Worm (Caenorhabditis elegans) whole organism, mixed stage, embryonic: ENCODE results near the gene Y76B12C.9.

Experiments
- M03D4.4 ChIP-seq: sonication (generic microtip); optimal IDR thresholded peaks from 2 replicates; lab custom pipeline; 2017; ENCODE audit warnings: mild to moderate bottlenecking, missing genetic modification characterization, missing compliant biosample characterization
- blmp-1 ChIP-seq: fragments of 150-350 bp; optimal IDR thresholded peaks from 2 replicates; lab custom pipeline; 2014; ENCODE audit warnings: missing biosample characterization, missing genetic modification characterization
- ceh-39 ChIP-seq: fragments of 150-350 bp; optimal IDR thresholded peaks from 2 replicates; lab custom pipeline; 2014; ENCODE audit warnings: missing biosample characterization, missing genetic modification characterization
- ceh-43 ChIP-seq: fragments of 200-800 bp; sonication (Bioruptor generic); optimal IDR thresholded peaks from 2 replicates; lab custom pipeline; 2018; ENCODE audit warnings: mild to moderate bottlenecking, missing genetic modification characterization, moderate library complexity, missing compliant biosample characterization
- ceh-83 ChIP-seq: fragments of 200-800 bp; sonication (Bioruptor generic); optimal IDR thresholded peaks from 2 replicates; lab custom pipeline; 2018; ENCODE audit warnings: mild to moderate bottlenecking, missing genetic modification characterization, missing compliant biosample characterization
- ces-1 ChIP-seq: fragments of 150-350 bp; optimal IDR thresholded peaks from 2 replicates; lab custom pipeline; 2014; ENCODE audit warnings: missing biosample characterization, missing genetic modification reagents, missing genetic modification characterization
- cnd-1 ChIP-seq: fragments of 200-800 bp; sonication (Bioruptor generic); optimal IDR thresholded peaks from 2 replicates; lab custom pipeline; 2018; ENCODE audit warnings: mild to moderate bottlenecking, missing genetic modification characterization, missing compliant biosample characterization
- drap-1 ChIP-seq: fragments of 200-800 bp; sonication (Bioruptor generic); optimal IDR thresholded peaks from 3 replicates; lab custom pipeline; 2018; ENCODE audit warnings: mild to moderate bottlenecking, missing genetic modification characterization, missing compliant biosample characterization
- elt-1 ChIP-seq: sonication (generic microtip); optimal IDR thresholded peaks from 2 replicates; lab custom pipeline; 2017; ENCODE audit warnings: missing genetic modification characterization, mild to moderate bottlenecking, missing compliant biosample characterization, antibody characterized with exemption, moderate library complexity, borderline replicate concordance; ENCODE audit not compliant: insufficient read depth
- flh-1 ChIP-seq: fragments of 200-800 bp; sonication (Bioruptor generic); optimal IDR thresholded peaks from 2 replicates; lab custom pipeline; 2018; ENCODE audit warnings: mild to moderate bottlenecking, missing genetic modification characterization, moderate library complexity, missing compliant biosample characterization
- ham-2 ChIP-seq: fragments of 200-800 bp; sonication (Bioruptor generic); optimal IDR thresholded peaks from 2 replicates; lab custom pipeline; 2018; ENCODE audit warnings: mild to moderate bottlenecking, missing genetic modification characterization, missing compliant biosample characterization
- lin-13 ChIP-seq: fragments of 150-350 bp; optimal IDR thresholded peaks from 2 replicates; lab custom pipeline; 2014; ENCODE audit warnings: missing biosample characterization, missing genetic modification characterization
- lin-32 ChIP-seq: fragments of 200-800 bp; sonication (Bioruptor generic); optimal IDR thresholded peaks from 2 replicates; lab custom pipeline; 2018; ENCODE audit warnings: mild to moderate bottlenecking, missing genetic modification characterization, missing compliant biosample characterization
- lsy-2 ChIP-seq: fragments of 150-350 bp; optimal IDR thresholded peaks from 2 replicates; lab custom pipeline; 2014; ENCODE audit warnings: missing biosample characterization, missing genetic modification characterization
- mep-1 ChIP-seq: fragments of 150-350 bp; optimal IDR thresholded peaks from 2 replicates; lab custom pipeline; 2017; ENCODE audit warnings: missing biosample characterization, missing genetic modification reagents, missing genetic modification characterization, inconsistent platforms
- mls-2 ChIP-seq: sonication (generic microtip); optimal IDR thresholded peaks from 2 replicates; lab custom pipeline; 2016; ENCODE audit warnings: mild to moderate bottlenecking, missing genetic modification characterization, moderate library complexity, missing compliant biosample characterization
- nhr-12 ChIP-seq: fragments of 150-350 bp; optimal IDR thresholded peaks from 2 replicates; lab custom pipeline; 2014; ENCODE audit warnings: missing biosample characterization, missing genetic modification characterization
- nhr-2 ChIP-seq: fragments of 150-350 bp; optimal IDR thresholded peaks from 2 replicates; lab custom pipeline; 2014; ENCODE audit warnings: missing biosample characterization, missing genetic modification characterization
- nhr-28 ChIP-seq: fragments of 150-350 bp; optimal IDR thresholded peaks from 2 replicates; lab custom pipeline; 2014; ENCODE audit warnings: missing biosample characterization, missing genetic modification characterization
- nhr-76 ChIP-seq: sonication (generic microtip); optimal IDR thresholded peaks from 2 replicates; lab custom pipeline; 2017; ENCODE audit warnings: missing biosample characterization, missing genetic modification characterization
- pha-4 ChIP-seq: fragments of 150-350 bp; optimal IDR thresholded peaks from 2 replicates; lab custom pipeline; 2018; ENCODE audit warnings: missing biosample characterization, missing genetic modification reagents, missing genetic modification characterization
- sem-2 ChIP-seq: fragments of 200-800 bp; sonication (Bioruptor generic); optimal IDR thresholded peaks from 2 replicates; lab custom pipeline; 2018; ENCODE audit warnings: mild to moderate bottlenecking, missing genetic modification characterization, missing compliant biosample characterization
- sptf-1 ChIP-seq: sonication (generic microtip); optimal IDR thresholded peaks from 2 replicates; lab custom pipeline; 2017; ENCODE audit warnings: mild to moderate bottlenecking, missing genetic modification characterization, moderate library complexity, missing compliant biosample characterization
- tbx-8 ChIP-seq: fragments of 200-800 bp; sonication (Bioruptor generic); optimal IDR thresholded peaks from 2 replicates; lab custom pipeline; 2018; ENCODE audit warnings: mild to moderate bottlenecking, missing genetic modification characterization, moderate library complexity, missing compliant biosample characterization
- unc-39 ChIP-seq: fragments of 150-350 bp; optimal IDR thresholded peaks from 2 replicates; lab custom pipeline; 2014; ENCODE audit warnings: missing biosample characterization, missing genetic modification characterization
- unc-62 ChIP-seq: fragments of 150-350 bp; optimal IDR thresholded peaks from 2 replicates; lab custom pipeline; 2014; ENCODE audit warnings: missing biosample characterization, missing genetic modification reagents, missing genetic modification characterization
- zip-8 ChIP-seq: fragments of 150-350 bp; optimal IDR thresholded peaks from 2 replicates; lab custom pipeline; 2014; ENCODE audit warnings: missing biosample characterization, missing genetic modification characterization
- ztf-11 ChIP-seq: fragments of 150-350 bp; optimal IDR thresholded peaks from 2 replicates; lab custom pipeline; 2014; ENCODE audit warnings: missing biosample characterization, missing genetic modification characterization

The Y76B12C.9 gene

DNA sequence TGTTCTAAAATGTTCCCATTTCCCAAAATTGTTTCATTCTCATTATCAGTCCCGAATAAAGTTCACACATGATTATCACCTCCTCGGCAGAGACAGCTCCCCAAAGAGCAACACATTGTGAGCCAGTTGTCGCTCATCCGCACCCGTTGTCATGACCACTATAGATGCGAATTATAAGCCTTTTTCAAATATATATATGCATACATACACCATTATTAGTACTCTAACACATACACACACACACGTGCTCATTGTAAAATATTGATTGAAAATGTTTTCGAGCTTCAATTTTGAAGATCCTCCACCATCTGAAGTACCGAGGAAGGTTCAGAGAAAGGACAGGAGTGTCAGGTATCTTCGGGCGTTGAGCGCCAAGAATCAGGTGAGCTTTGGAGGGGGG lies at the start of gene Y76B12C.9, which contains the start of gene cng-2:
TSS of gene Y76B12C.9 (minus strand) at position 101 of the 400 bp plus-strand sequence.
TSS of gene cng-2 (plus strand) at position 218 of the 400 bp plus-strand sequence.
- no peak for TF ChIP-seq ceh-83 (GFP tag; lab: Kevin White, UChicago)

DNA sequence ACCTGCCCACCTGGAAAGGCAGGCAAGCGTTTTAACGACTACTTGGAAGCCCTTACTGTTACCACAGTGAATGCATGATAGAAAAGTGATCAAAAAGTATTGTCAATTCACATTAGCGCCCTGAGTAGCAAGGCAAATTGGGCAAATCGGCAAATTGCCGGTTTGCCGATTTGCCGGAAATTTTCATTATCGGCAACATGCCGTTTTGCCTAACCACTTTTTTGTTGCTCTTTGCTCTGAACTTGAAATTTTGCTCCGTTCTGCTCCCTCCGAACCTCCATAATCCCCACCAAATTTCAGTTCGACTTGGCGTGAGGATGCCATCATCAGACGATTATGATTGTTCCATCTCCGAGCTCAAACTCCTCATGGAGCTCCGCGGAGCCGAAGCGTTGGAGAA lies 46.9 kb upstream of the Y76B12C.9 start, which contains the start of gene mca-2:
TSS of gene mca-2 (plus strand) at position 301 of the 400 bp plus-strand sequence.
- no peak for TF ChIP-seq lsy-2 (tag; lab: Kevin White, UChicago)
- no peak for TF ChIP-seq nhr-76 (tag; lab: Kevin White, UChicago)
- TF ChIP-seq unc-39 (tag; lab: Kevin White, UChicago) = no peak
- no peak for TF ChIP-seq ceh-83 (GFP tag; lab: Kevin White, UChicago)

DNA sequence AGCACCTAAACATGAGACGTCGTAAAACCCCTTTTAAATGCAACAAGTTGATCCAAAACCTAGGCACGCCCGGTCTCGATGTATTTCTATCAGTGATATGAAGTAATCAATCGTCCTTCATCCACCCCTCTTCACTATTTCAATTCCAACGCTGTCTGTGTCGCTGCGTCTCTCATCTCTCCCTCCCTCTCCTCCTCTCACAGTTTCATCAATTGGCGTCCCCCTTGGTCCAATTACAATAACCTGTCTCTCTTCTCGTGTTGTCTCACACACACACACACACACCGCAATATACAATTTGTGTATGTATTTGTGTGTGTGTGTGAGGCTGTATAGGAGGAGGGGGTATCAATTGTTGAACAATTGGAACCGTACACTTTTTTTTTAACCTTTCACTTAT lies 46.3 kb upstream of the Y76B12C.9 start:
- no peak for TF ChIP-seq unc-62 (GFP tag; lab: Kevin White, UChicago)
- no peak for TF ChIP-seq ham-2 (GFP tag; lab: Kevin White, UChicago)
- peak; percentile 24 for TF ChIP-seq drap-1 (GFP tag; lab: Kevin White, UChicago)
- TF ChIP-seq lin-13 (tag; lab: Kevin White, UChicago) = no peak
- no peak for TF ChIP-seq nhr-28

DNA sequence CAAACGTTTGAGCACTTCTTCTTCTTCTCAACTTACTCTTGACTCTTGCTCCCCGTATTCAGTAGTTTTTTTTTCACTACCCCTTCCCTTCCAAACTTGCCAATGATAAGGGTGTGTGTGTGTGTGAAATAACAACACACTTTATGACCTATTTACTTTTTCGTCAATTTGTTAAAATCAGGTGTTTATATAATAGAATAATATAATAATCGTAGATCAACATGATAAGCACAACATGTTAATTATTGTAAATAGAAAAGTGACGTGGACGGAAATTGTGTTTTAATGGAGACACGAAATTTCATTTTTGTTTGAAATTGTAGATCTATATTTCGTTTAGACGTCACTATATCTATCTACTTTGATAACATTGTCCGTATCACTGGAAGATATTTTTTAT lies 43.5 kb upstream of the Y76B12C.9 start:
- TF ChIP-seq unc-62 (GFP tag; lab: Kevin White, UChicago) (no peak), drap-1 (GFP tag; lab: Kevin White, UChicago) (no peak), sem-2 (no peak), lsy-2 (tag; lab: Kevin White, UChicago) (no peak), pha-4 (tag; lab: Kevin White, UChicago) (no peak), blmp-1 (tag; lab: Kevin White, UChicago) (no peak), elt-1 (tag; lab: Kevin White, UChicago) (no peak), nhr-2 (no peak), lin-32 (GFP tag; lab: Kevin White, UChicago) (no peak), flh-1 (GFP tag; lab: Kevin White, UChicago) (no peak), ces-1 (no peak), nhr-76 (tag; lab: Kevin White, UChicago) (no peak), zip-8 (no peak)

DNA sequence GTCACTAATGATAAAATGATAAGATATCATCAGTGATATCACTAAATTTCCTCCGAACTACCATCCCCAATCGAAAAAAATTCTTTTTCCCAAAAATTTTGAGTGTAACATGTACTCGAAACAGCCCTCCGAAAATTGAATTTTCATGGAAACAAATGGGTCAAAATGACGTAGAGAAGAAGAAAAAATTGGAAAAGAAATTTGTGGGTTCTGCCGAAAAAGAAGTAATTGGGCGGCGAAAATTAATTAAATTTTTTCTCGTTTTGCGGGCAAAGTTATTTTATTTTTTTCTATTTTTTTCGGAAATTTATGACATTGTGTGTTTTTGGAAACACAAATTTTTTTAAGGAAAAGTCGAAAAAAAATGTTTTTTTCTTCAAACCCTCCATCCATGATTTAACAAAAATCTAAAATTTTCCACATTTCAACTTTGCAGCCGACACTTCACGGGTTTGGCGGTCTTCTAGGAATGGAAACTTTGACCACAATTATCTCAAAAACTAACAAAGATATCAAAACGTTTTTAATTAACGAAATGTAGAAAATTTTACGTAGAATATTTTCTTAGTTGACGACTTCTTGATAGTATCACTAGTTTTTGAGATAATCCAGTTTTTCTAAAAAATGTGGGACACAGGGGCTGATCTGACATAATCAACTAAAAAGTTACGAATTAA lies 40.4 kb upstream of the Y76B12C.9 start:
- no peak for TF ChIP-seq mls-2 (tag; lab: Kevin White, UChicago)
- peak; percentile 65 for TF ChIP-seq ces-1

DNA sequence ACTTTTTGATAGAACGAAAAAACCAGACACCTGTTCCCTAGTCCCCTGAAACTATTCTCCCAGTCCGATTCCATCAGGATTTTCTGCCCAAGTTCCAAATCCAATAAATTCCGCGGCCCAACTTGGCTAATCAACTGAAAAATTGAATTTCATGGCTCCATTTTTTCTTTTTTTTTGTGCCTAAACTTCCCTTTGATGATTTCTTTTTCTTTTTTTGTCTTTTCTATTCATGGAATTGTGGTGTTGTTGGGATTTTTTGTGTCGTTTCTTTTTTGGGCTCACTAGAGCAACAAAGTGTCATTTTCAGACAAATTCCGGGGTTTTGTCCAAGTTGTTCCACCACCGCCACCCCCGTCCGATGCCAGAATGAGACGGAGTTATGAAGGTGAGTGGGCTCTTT lies 29.0 kb upstream of the Y76B12C.9 start, which contains the start of gene arrd-26:
TSS of gene arrd-26 (plus strand) at position 301 of the 400 bp plus-strand sequence.
- TF ChIP-seq nhr-28 = no peak
- TF ChIP-seq ces-1 = peak; percentile 24

DNA sequence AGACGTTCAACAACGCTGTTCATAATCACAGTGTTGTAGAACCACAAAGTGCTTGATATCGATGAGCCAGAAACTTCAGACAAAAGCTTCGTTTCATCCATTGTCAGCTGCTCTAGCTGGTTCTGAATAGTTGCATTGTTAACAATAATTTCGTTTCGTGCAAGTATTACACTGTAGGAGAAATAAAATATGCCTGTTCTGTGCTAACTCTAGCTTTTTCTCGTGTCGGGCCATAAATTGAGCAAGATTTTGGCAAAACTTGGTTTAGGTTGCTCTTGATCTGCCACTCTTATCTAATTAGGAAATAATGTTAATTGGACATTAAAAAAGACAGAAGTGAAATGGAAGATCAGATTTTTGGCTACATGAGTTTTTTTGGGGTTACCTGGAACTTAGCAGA lies 22.1 kb upstream of the Y76B12C.9 start, which contains the start of gene R05C11.2:
TSS of gene R05C11.2 (minus strand) at position 101 of the 400 bp plus-strand sequence.
- no peak for TF ChIP-seq mep-1 (tag; lab: Kevin White, UChicago)
- TF ChIP-seq nhr-12 (tag; lab: Kevin White, UChicago) = no peak
- TF ChIP-seq nhr-2 = no peak
- TF ChIP-seq ceh-39 (tag; lab: Kevin White, UChicago) = no peak
- no peak for TF ChIP-seq M03D4.4 (tag; lab: Kevin White, UChicago)
- no peak for TF ChIP-seq sptf-1 (tag; lab: Kevin White, UChicago)
- TF ChIP-seq cnd-1 (tag; lab: Kevin White, UChicago) = no peak
- TF ChIP-seq zip-8 = no peak
- TF ChIP-seq pha-4 (tag; lab: Kevin White, UChicago) = no peak
- TF ChIP-seq ceh-43 (GFP tag; lab: Kevin White, UChicago) = no peak
- TF ChIP-seq nhr-76 (tag; lab: Kevin White, UChicago) = no peak
- no peak for TF ChIP-seq ztf-11
- no peak for TF ChIP-seq lin-32 (GFP tag; lab: Kevin White, UChicago)
- no peak for TF ChIP-seq mls-2 (tag; lab: Kevin White, UChicago)
- TF ChIP-seq elt-1 (tag; lab: Kevin White, UChicago) = no peak
- TF ChIP-seq unc-39 (tag; lab: Kevin White, UChicago) = no peak
- TF ChIP-seq lin-13 (tag; lab: Kevin White, UChicago) = no peak
- TF ChIP-seq tbx-8 (GFP tag; lab: Kevin White, UChicago) = no peak
